Fruit fly (Drosophila melanogaster): ENCODE results near the gene RpS28-like.

dm6 chr2L:9420660-9421059, 15.9 kb upstream of the RpS28-like start:
- TF ChIP-seq h (optimal IDR thresholded peaks at IDR 0.05) (no peak), insv (optimal IDR thresholded peaks at IDR 0.05) (no peak), ttk (optimal IDR thresholded peaks at IDR 0.05) (no peak), psq (optimal IDR thresholded peaks at IDR 0.05) (no peak), Myc (optimal IDR thresholded peaks at IDR 0.05) (no peak)
